Worm (Caenorhabditis elegans) whole organism, mixed stage, embryonic: Measurements from ENCODE around the gene C08B6.8.

ENCODE experiments used
- ceh-39 ChIP-seq: fragments of 150-350 bp; optimal IDR thresholded peaks from 2 replicates; lab custom pipeline; 2014; ENCODE audit warnings: missing biosample characterization, missing genetic modification characterization
- elt-1 ChIP-seq: sonication (generic microtip); optimal IDR thresholded peaks from 2 replicates; lab custom pipeline; 2017; ENCODE audit warnings: missing genetic modification characterization, mild to moderate bottlenecking, missing compliant biosample characterization, antibody characterized with exemption, moderate library complexity, borderline replicate concordance; ENCODE audit not compliant: insufficient read depth
- unc-120 ChIP-seq: sonication (generic microtip); optimal IDR thresholded peaks from 2 replicates; lab custom pipeline; 2017; ENCODE audit warnings: missing genetic modification characterization, missing compliant biosample characterization; ENCODE audit not compliant: poor library complexity, severe bottlenecking
- ztf-11 ChIP-seq: fragments of 150-350 bp; optimal IDR thresholded peaks from 2 replicates; lab custom pipeline; 2014; ENCODE audit warnings: missing biosample characterization, missing genetic modification characterization

- TF ChIP-seq ztf-11 (tag; lab: Kevin White, UChicago): no peak
- no peak for TF ChIP-seq elt-1
- TF ChIP-seq ceh-39 (tag; lab: Kevin White, UChicago): no peak
- no peak for TF ChIP-seq unc-120
Measured at ce11 chrV:10166368-10166767, 31.9 kb downstream of the C08B6.8 start, which contains the start of gene C51E3.6.
